Worm (Caenorhabditis elegans) whole organism, L4/young adult: ENCODE measurements around the gene lron-12.

Experiments used
- W03F9.2 ChIP-seq: fragments of 150-350 bp; optimal IDR thresholded peaks from 2 replicates; lab custom pipeline; 2014; ENCODE audit warnings: missing biosample characterization, missing genetic modification characterization
- dao-5 ChIP-seq: sonication (generic microtip); optimal IDR thresholded peaks from 2 replicates; lab custom pipeline; 2016; ENCODE audit warnings: missing genotype, missing genetic modification characterization, moderate library complexity, missing compliant biosample characterization
- him-1 ChIP-seq: sonication (generic microtip); optimal IDR thresholded peaks from 2 replicates; lab custom pipeline; 2016; ENCODE audit warnings: missing genotype, missing genetic modification reagents, missing genetic modification characterization, missing compliant biosample characterization

DNA sequence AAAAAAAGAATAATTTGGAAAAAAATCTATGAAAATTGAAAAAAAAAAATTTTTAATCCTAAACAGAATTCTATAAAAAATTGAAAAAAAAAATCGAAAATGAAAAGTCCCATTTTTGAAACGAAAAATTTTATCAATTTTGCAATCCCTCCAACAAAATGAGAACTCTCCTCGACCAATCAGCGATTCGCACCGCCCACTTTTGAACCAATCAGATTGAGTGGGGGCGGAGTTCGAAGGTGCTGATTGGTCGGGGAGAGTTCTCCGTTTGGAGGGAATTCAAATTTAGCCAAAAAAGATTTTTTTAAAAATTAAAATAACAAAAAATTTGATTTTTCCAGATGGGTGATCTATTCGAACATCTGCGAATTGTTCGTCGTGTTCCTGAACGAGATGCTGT lies 50.5 kb downstream of the lron-12 start:
- TF ChIP-seq W03F9.2 (tag; lab: Kevin White, UChicago) (no peak), dao-5 (tag; lab: Kevin White, UChicago) (no peak), him-1 (no peak)
